Worm (Caenorhabditis elegans): ENCODE data around the gene C33H5.13.

C33H5.13 gene

ce11 chrIV:7791821-7792446 lies at the start of gene C33H5.13:
TSS of gene C33H5.13 (minus strand) at chrIV:7792263.
- no peak for TF ChIP-seq elt-1 (tag; optimal IDR thresholded peaks at IDR 0.05; ENCODE audit: borderline replicate concordance, insufficient read depth)
- no peak for TF ChIP-seq elt-3 (tag; optimal IDR thresholded peaks at IDR 0.05)
- no peak for TF ChIP-seq lsy-2 (tag; optimal IDR thresholded peaks at IDR 0.05)
- no peak for TF ChIP-seq nhr-237 (tag; optimal IDR thresholded peaks at IDR 0.05)
- TF ChIP-seq sem-2 (GFP tag; optimal IDR thresholded peaks at IDR 0.05) = no peak
- TF ChIP-seq bed-3 (GFP tag; optimal IDR thresholded peaks at IDR 0.05) = no peak
- no peak for TF ChIP-seq cnd-1 (tag; optimal IDR thresholded peaks at IDR 0.05)
- no peak for TF ChIP-seq ztf-11 (tag; optimal IDR thresholded peaks at IDR 0.05)
- TF ChIP-seq tbx-8 (GFP tag; optimal IDR thresholded peaks at IDR 0.05) = no peak
- TF ChIP-seq M03D4.4 (tag; optimal IDR thresholded peaks at IDR 0.05) = no peak
- TF ChIP-seq mab-5 (tag; optimal IDR thresholded peaks at IDR 0.05) = no peak
- no peak for TF ChIP-seq nhr-28 (tag; optimal IDR thresholded peaks at IDR 0.05)
- TF ChIP-seq flh-1 (GFP tag; optimal IDR thresholded peaks at IDR 0.05) = no peak
- no peak for TF ChIP-seq sptf-1 (tag; optimal IDR thresholded peaks at IDR 0.05)
- TF ChIP-seq hlh-1 (tag; optimal IDR thresholded peaks at IDR 0.05) = no peak
- TF ChIP-seq nhr-2 (tag; optimal IDR thresholded peaks at IDR 0.05) = no peak
- no peak for TF ChIP-seq ceh-83 (GFP tag; optimal IDR thresholded peaks at IDR 0.05)

ce11 chrIV:7841218-7841617 lies 49.2 kb upstream of the C33H5.13 start:
- TF ChIP-seq unc-39 (tag; optimal IDR thresholded peaks at IDR 0.05) (no peak), zip-8 (tag; optimal IDR thresholded peaks at IDR 0.05) (no peak), ceh-43 (GFP tag; optimal IDR thresholded peaks at IDR 0.05) (no peak), ztf-11 (tag; optimal IDR thresholded peaks at IDR 0.05) (no peak), sem-2 (GFP tag; optimal IDR thresholded peaks at IDR 0.05) (no peak), drap-1 (GFP tag; optimal IDR thresholded peaks at IDR 0.05) (no peak), nhr-28 (tag; optimal IDR thresholded peaks at IDR 0.05) (no peak), lin-32 (GFP tag; optimal IDR thresholded peaks at IDR 0.05) (no peak), cnd-1 (tag; optimal IDR thresholded peaks at IDR 0.05) (no peak), ceh-83 (GFP tag; optimal IDR thresholded peaks at IDR 0.05) (no peak), tbx-8 (GFP tag; optimal IDR thresholded peaks at IDR 0.05) (no peak), hlh-1 (tag; optimal IDR thresholded peaks at IDR 0.05) (no peak), M03D4.4 (tag; optimal IDR thresholded peaks at IDR 0.05) (no peak), nhr-237 (tag; optimal IDR thresholded peaks at IDR 0.05) (no peak), flh-1 (GFP tag; optimal IDR thresholded peaks at IDR 0.05) (no peak), nhr-12 (tag; optimal IDR thresholded peaks at IDR 0.05) (no peak), unc-120 (tag; optimal IDR thresholded peaks at IDR 0.05; ENCODE audit: poor library complexity, severe bottlenecking) (no peak), snpc-4 (tag; optimal IDR thresholded peaks at IDR 0.05) (no peak), mab-5 (tag; optimal IDR thresholded peaks at IDR 0.05) (no peak), sptf-1 (tag; optimal IDR thresholded peaks at IDR 0.05) (no peak)

ce11 chrIV:7839923-7840322 lies 47.9 kb upstream of the C33H5.13 start:
- TF ChIP-seq mls-2 (tag; optimal IDR thresholded peaks at IDR 0.05) (peak; percentile 25), mab-5 (tag; optimal IDR thresholded peaks at IDR 0.05) (no peak)

ce11 chrIV:7838426-7838825 lies 46.4 kb upstream of the C33H5.13 start, which contains the start of gene C06A6.7:
TSS of gene C06A6.7 (minus strand) at chrIV:7838526.
- no peak for TF ChIP-seq lin-32 (GFP tag; optimal IDR thresholded peaks at IDR 0.05)
- no peak for TF ChIP-seq ceh-43 (GFP tag; optimal IDR thresholded peaks at IDR 0.05)
- no peak for TF ChIP-seq ceh-83 (GFP tag; optimal IDR thresholded peaks at IDR 0.05)
- no peak for TF ChIP-seq ham-2 (GFP tag; optimal IDR thresholded peaks at IDR 0.05)
- no peak for TF ChIP-seq blmp-1 (tag; optimal IDR thresholded peaks at IDR 0.05)
- TF ChIP-seq bed-3 (GFP tag; optimal IDR thresholded peaks at IDR 0.05) = no peak
- TF ChIP-seq unc-62 (GFP tag; optimal IDR thresholded peaks at IDR 0.05) = no peak
- no peak for TF ChIP-seq drap-1 (GFP tag; optimal IDR thresholded peaks at IDR 0.05)
- no peak for TF ChIP-seq ceh-39 (tag; optimal IDR thresholded peaks at IDR 0.05)
- TF ChIP-seq unc-120 (tag; optimal IDR thresholded peaks at IDR 0.05; ENCODE audit: poor library complexity, severe bottlenecking) = no peak
- no peak for TF ChIP-seq nhr-76 (tag; optimal IDR thresholded peaks at IDR 0.05)
- no peak for TF ChIP-seq nhr-28 (tag; optimal IDR thresholded peaks at IDR 0.05)
- TF ChIP-seq lsy-2 (tag; optimal IDR thresholded peaks at IDR 0.05) = no peak
- no peak for TF ChIP-seq nhr-12 (tag; optimal IDR thresholded peaks at IDR 0.05)
- no peak for TF ChIP-seq snpc-4 (tag; optimal IDR thresholded peaks at IDR 0.05)

ce11 chrIV:7836491-7836890 lies 44.4 kb upstream of the C33H5.13 start:
- TF ChIP-seq blmp-1 (tag; optimal IDR thresholded peaks at IDR 0.05) (peak; percentile 6), ham-2 (GFP tag; optimal IDR thresholded peaks at IDR 0.05) (no peak)

All from whole organism, mixed stage, embryonic.